Worm (Caenorhabditis elegans): ENCODE data around the gene F47B8.5.
A peak's percentile ranks its signal among the peaks of the same experiment; 100 is the strongest.

F47B8.5 gene

ce11 chrV:14334901-14335300 is 7.2 kb upstream of the F47B8.5 start, which contains the start of gene srm-5:
Gene srm-5, plus strand, starts transcription at chrV:14335201.
- no peak for TF ChIP-seq snpc-4 (tag; optimal IDR thresholded peaks at IDR 0.05)
- TF ChIP-seq ceh-44 (GFP tag; IDR thresholded peaks at IDR 0.05), result no peak
- TF ChIP-seq madf-5 (GFP tag; IDR thresholded peaks at IDR 0.05), result no peak
- no peak for TF ChIP-seq nhr-41 (GFP tag; IDR thresholded peaks at IDR 0.05)
- no peak for TF ChIP-seq hlh-11 (tag; optimal IDR thresholded peaks at IDR 0.05)
- no peak for TF ChIP-seq lir-3 (tag; optimal IDR thresholded peaks at IDR 0.05)
- no peak for TF ChIP-seq jun-1 (tag; optimal IDR thresholded peaks at IDR 0.05)
- TF ChIP-seq lin-29 (GFP tag; IDR thresholded peaks at IDR 0.05), result no peak
- no peak for TF ChIP-seq nhr-48 (tag; optimal IDR thresholded peaks at IDR 0.05)
- TF ChIP-seq pha-4 (GFP tag; IDR thresholded peaks at IDR 0.05), result no peak
- TF ChIP-seq pha-4 (tag; optimal IDR thresholded peaks at IDR 0.05), result no peak
- TF ChIP-seq egl-27 (tag; optimal IDR thresholded peaks at IDR 0.05), result no peak
- no peak for TF ChIP-seq nhr-6 (tag; optimal IDR thresholded peaks at IDR 0.05)
- no peak for TF ChIP-seq ces-1 (GFP tag; optimal IDR thresholded peaks at IDR 0.05)
- TF ChIP-seq ZK337.2 (GFP tag; IDR thresholded peaks at IDR 0.05), result no peak
- TF ChIP-seq mes-2 (tag; optimal IDR thresholded peaks at IDR 0.05; ENCODE audit: poor library complexity, severe bottlenecking), result no peak
- TF ChIP-seq php-3 (GFP tag; IDR thresholded peaks at IDR 0.05), result no peak
- no peak for TF ChIP-seq Y48G9A.11 (GFP tag; IDR thresholded peaks at IDR 0.05)
- TF ChIP-seq ceh-28 (tag; optimal IDR thresholded peaks at IDR 0.05), result no peak

- TF ChIP-seq nhr-76 (tag; optimal IDR thresholded peaks at IDR 0.05) (no peak), zfp-2 (tag; optimal IDR thresholded peaks at IDR 0.05) (no peak), saeg-2 (GFP tag; IDR thresholded peaks at IDR 0.05) (no peak), Y105C5A.15 (GFP tag; IDR thresholded peaks at IDR 0.05) (no peak), snpc-4 (tag; optimal IDR thresholded peaks at IDR 0.05) (no peak)
Measured at ce11 chrV:14333116-14333515, 5.4 kb upstream of the F47B8.5 start, which contains the start of gene srm-4. Gene srm-4, plus strand, starts transcription at chrV:14333416.

ce11 chrV:14331477-14331876 is 3.8 kb upstream of the F47B8.5 start, which contains the start of gene F47B8.8:
Gene F47B8.8, plus strand, starts transcription at chrV:14331733.
- TF ChIP-seq mdl-1 (tag; optimal IDR thresholded peaks at IDR 0.05), result peak in 1 of 2 experiments; percentile 13
- no peak for TF ChIP-seq snpc-1.2 (GFP tag; IDR thresholded peaks at IDR 0.05)
- TF ChIP-seq saeg-2 (GFP tag; IDR thresholded peaks at IDR 0.05), result no peak
- no peak for TF ChIP-seq madf-9 (GFP tag; conservative IDR thresholded peaks at IDR 0.05)
- no peak for TF ChIP-seq pha-4 (GFP tag; IDR thresholded peaks at IDR 0.05)
- no peak for TF ChIP-seq pha-4 (tag; optimal IDR thresholded peaks at IDR 0.05)

DNA sequence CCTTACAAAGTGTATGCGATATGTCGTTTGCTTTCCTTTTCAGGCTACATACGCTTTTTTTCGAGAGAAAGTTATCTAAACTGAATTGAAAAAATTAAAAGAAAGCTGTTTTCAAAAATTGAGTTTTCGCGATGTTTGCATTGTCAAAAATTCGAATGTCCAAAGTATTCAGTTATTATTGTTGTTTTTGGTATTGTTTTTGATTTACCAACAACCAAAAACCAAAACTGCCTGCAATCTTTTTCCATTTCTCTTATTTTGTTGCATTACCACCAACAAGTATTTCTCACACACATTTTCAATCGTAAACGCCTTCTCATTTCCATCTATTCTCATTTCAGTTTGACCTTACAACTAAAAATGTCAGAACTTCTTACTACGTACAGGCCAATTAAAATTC is 1.1 kb upstream of the F47B8.5 start, which contains the start of gene pepm-1:
Gene pepm-1, plus strand, starts transcription at position 301 of the 400 bp plus-strand sequence.
- no peak for TF ChIP-seq dmd-8 (GFP tag; IDR thresholded peaks at IDR 0.05)

DNA sequence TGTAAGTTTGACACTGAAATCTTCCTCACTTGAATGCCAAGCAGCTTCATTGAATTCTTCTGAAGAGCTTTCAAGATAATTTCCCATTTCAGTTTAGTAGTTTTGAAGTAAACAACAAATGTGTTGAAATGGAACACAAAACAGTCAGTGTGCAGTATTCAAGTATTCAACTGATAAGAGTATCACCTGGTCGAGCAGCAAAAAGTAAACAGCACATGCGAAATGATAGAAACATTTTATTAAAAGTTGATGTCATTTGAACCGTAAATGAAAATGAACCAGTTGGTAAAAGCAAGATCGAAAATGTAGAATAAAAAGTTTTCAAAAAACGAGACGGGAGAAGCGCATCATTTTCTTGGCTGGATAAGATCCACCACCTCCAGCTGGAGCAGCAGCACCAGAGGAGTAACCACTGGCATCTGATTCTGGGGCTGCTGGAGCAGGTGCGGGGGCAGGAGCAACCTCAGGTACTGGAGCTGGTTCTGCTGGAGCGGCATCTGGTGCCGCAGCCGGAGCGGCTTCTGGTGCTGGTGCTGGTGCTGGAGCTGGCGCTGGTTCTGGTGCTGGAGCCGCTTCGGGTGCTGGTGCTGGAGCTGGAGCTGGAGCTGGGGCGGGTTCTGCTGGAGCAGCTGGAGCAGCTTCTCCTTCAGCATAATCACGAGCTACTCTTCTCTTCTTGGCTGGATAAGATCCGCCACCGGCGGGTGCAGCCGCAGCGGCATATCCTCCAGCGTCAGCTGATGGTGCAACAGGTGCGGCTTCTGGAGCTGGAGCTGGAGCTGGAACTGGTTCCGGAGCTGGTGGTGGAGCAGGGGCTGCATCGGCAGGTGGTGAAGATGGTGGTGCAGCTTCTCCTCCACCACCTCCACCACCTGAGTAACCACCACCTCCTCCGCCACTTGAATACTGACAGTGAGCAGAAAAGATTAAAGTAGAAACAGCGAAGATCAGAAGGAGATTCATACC is 2.9 kb downstream of the F47B8.5 start, which contains the start of the genes F47B8.4 and F47B8.18:
Gene F47B8.4, minus strand, starts transcription at position 172 of the 966 bp plus-strand sequence.
Gene F47B8.18, minus strand, starts transcription at position 963 of the 966 bp plus-strand sequence.
- TF ChIP-seq snpc-1.2 (GFP tag; IDR thresholded peaks at IDR 0.05) (no peak), aha-1 (tag) (peak; percentile 76), F10B5.3 (tag; optimal IDR thresholded peaks at IDR 0.05) (no peak), set-16 (GFP tag; IDR thresholded peaks at IDR 0.05) (peak; percentile 99), lim-7 (GFP tag; IDR thresholded peaks at IDR 0.05) (peak; percentile 32; the same call in 1 of the 2 replicates), nhr-77 (tag; optimal IDR thresholded peaks at IDR 0.05) (peak; percentile 20), dmd-6 (GFP tag; IDR thresholded peaks at IDR 0.05) (peak; percentile 44), nhr-42 (GFP tag; IDR thresholded peaks at IDR 0.05) (no peak), zfp-2 (tag; optimal IDR thresholded peaks at IDR 0.05) (no peak), unc-62 (GFP tag; optimal IDR thresholded peaks at IDR 0.05 in 1 of 2) (peak in 1 of 2 experiments; percentile 96), unc-62 (tag; optimal IDR thresholded peaks at IDR 0.05) (no peak), dve-1 (tag; optimal IDR thresholded peaks at IDR 0.05; ENCODE audit: insufficient read depth) (no peak), pqm-1 (tag; optimal IDR thresholded peaks at IDR 0.05) (peak; percentile 83), zip-11 (GFP tag; IDR thresholded peaks at IDR 0.05) (no peak), vab-7 (GFP tag; IDR thresholded peaks at IDR 0.05) (0 out of 2 replicates have a peak, but pooled peaks have one; percentile 17), daf-8 (GFP tag; IDR thresholded peaks at IDR 0.05) (no peak), spr-3 (GFP tag; optimal IDR thresholded peaks at IDR 0.05) (no peak), madf-9 (GFP tag; conservative IDR thresholded peaks at IDR 0.05) (no peak), ceh-28 (tag; optimal IDR thresholded peaks at IDR 0.05) (no peak)

All from whole organism, L4 larva.